Worm (Caenorhabditis elegans): ENCODE results near the gene maoc-1.

ce11 chrII:7165749-7166148 is 30.3 kb upstream of the maoc-1 start, which contains the start of gene mfsd-13.2:
- no peak for TF ChIP-seq nhr-77 (tag; optimal IDR thresholded peaks at IDR 0.05)
- TF ChIP-seq egl-27 (tag; optimal IDR thresholded peaks at IDR 0.05): no peak
- TF ChIP-seq aly-2 (tag; optimal IDR thresholded peaks at IDR 0.05): no peak
- no peak for TF ChIP-seq nhr-237 (tag; optimal IDR thresholded peaks at IDR 0.05)
- TF ChIP-seq nhr-6 (tag; optimal IDR thresholded peaks at IDR 0.05): no peak
- TF ChIP-seq ztf-11 (tag; optimal IDR thresholded peaks at IDR 0.05): no peak
- no peak for TF ChIP-seq lsy-2 (tag; optimal IDR thresholded peaks at IDR 0.05)
- no peak for TF ChIP-seq unc-39 (tag; optimal IDR thresholded peaks at IDR 0.05)
- TF ChIP-seq alr-1 (tag; optimal IDR thresholded peaks at IDR 0.05): no peak
- TF ChIP-seq C34F6.9 (tag; optimal IDR thresholded peaks at IDR 0.05): no peak
- TF ChIP-seq elt-1 (tag; optimal IDR thresholded peaks at IDR 0.05): no peak
